Worm (Caenorhabditis elegans): ENCODE data around the gene Y39A1A.21.
"Not testable (repeated sequence)": the region's sequence is repeated elsewhere in the genome, so short reads cannot be mapped to it uniquely, and the experiment has no call there.

The Y39A1A.21 gene

ce11 chrIII:10750043-10750442, 43.2 kb upstream of the Y39A1A.21 start, which contains the start of gene enu-3.6:
TSS of gene enu-3.6 (plus strand) at chrIII:10750434.
- not testable (repeated sequence) for TF ChIP-seq unc-39 (tag; optimal IDR thresholded peaks at IDR 0.05); flh-1 (GFP tag; optimal IDR thresholded peaks at IDR 0.05); bed-3 (GFP tag; optimal IDR thresholded peaks at IDR 0.05)

DNA sequence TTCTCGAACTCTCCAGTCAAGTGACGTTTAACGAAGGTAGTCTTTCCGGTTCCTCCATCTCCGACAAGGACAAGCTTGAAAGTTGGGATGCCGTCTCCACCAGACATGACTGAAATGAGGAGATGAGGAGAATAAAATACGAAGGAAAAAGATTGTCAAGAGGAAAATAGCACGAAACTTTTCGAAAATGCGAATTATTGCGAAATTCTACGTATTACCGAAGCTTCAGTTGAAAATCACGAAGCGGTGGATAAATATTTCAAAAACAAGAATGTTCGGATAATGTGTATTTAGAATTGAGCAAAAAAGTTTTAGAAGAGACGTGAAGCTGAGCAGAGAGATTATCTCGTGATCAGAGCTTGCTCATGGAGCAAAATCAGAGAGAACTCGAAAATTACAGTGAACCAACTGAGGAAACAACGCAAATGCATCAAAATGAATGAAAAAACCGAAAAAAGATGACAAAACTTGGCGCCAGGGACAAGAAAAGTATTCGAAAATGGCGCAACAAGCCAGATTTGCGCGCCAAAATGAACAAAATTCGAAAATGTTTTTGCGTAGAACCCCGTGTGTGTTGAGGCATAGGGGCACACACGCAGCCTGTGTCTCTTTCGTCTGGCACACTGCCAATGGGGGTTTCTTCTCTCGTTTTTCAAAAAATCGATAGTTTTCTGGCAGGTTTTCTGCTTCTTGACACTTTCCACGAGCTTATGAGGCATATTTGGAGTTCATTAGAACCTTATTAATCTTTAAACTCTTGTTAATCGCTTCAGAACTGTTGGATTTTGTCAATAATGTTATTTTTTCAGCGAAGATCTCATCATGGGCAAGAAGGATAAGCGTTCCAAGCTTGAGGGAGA, 41.0 kb upstream of the Y39A1A.21 start, which contains the start of the genes ran-1 and dkc-1:
Gene ran-1 (minus strand): TSS at position 109 of the 860 bp plus-strand sequence.
Gene dkc-1 (plus strand): TSS at position 810 of the 860 bp plus-strand sequence.
- TF ChIP-seq mep-1 (tag; optimal IDR thresholded peaks at IDR 0.05) (peak; percentile 96), drap-1 (GFP tag; optimal IDR thresholded peaks at IDR 0.05) (no peak), flh-1 (GFP tag; optimal IDR thresholded peaks at IDR 0.05) (no peak), lin-13 (tag; optimal IDR thresholded peaks at IDR 0.05) (peak; percentile 32), unc-62 (GFP tag; optimal IDR thresholded peaks at IDR 0.05) (no peak), sptf-1 (tag; optimal IDR thresholded peaks at IDR 0.05) (peak; percentile 56), ces-1 (GFP tag; optimal IDR thresholded peaks at IDR 0.05) (peak; percentile 23), unc-39 (tag; optimal IDR thresholded peaks at IDR 0.05) (no peak), pha-4 (tag; optimal IDR thresholded peaks at IDR 0.05) (peak; percentile 64), nhr-237 (tag; optimal IDR thresholded peaks at IDR 0.05) (peak; percentile 45), nhr-2 (tag; optimal IDR thresholded peaks at IDR 0.05) (no peak), unc-120 (tag; optimal IDR thresholded peaks at IDR 0.05; ENCODE audit: poor library complexity, severe bottlenecking) (peak; percentile 64), M03D4.4 (tag; optimal IDR thresholded peaks at IDR 0.05) (peak; percentile 10), ceh-39 (tag; optimal IDR thresholded peaks at IDR 0.05) (peak; percentile 80), ceh-83 (GFP tag; optimal IDR thresholded peaks at IDR 0.05) (peak; percentile 13), mab-5 (tag; optimal IDR thresholded peaks at IDR 0.05) (no peak), ceh-43 (GFP tag; optimal IDR thresholded peaks at IDR 0.05) (no peak), mls-2 (tag; optimal IDR thresholded peaks at IDR 0.05) (no peak), lsy-2 (tag; optimal IDR thresholded peaks at IDR 0.05) (peak; percentile 55)

DNA sequence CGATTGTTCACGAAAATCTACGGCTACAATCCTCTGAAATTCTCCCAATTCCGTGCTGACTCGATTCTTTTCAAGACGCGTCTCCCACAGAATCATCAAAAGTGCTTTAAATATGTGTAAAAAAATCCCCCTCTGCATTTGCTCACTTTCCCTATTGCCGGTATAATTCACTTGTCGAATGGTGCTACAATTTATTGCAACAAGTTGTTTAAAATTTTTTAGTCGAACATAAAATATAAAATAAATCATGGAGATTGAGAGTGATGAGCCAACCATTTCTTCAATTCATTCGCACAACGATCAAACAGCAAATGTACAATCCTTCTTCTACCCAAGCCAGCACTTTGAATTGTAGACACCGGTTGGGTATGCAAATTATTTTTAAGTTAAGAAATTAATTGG, 39.6 kb upstream of the Y39A1A.21 start:
- TF ChIP-seq ceh-39 (tag; optimal IDR thresholded peaks at IDR 0.05) (no peak), unc-39 (tag; optimal IDR thresholded peaks at IDR 0.05) (no peak), bed-3 (GFP tag; optimal IDR thresholded peaks at IDR 0.05) (no peak), unc-62 (GFP tag; optimal IDR thresholded peaks at IDR 0.05) (no peak), elt-1 (tag; optimal IDR thresholded peaks at IDR 0.05; ENCODE audit: borderline replicate concordance, insufficient read depth) (no peak), ceh-43 (GFP tag; optimal IDR thresholded peaks at IDR 0.05) (no peak)

- no peak for TF ChIP-seq unc-120 (tag; optimal IDR thresholded peaks at IDR 0.05; ENCODE audit: poor library complexity, severe bottlenecking)
- TF ChIP-seq ham-2 (GFP tag; optimal IDR thresholded peaks at IDR 0.05): no peak
- no peak for TF ChIP-seq mls-2 (tag; optimal IDR thresholded peaks at IDR 0.05)
- TF ChIP-seq bed-3 (GFP tag; optimal IDR thresholded peaks at IDR 0.05): no peak
- TF ChIP-seq ztf-11 (tag; optimal IDR thresholded peaks at IDR 0.05): no peak
- peak; percentile 17 for TF ChIP-seq ces-1 (GFP tag; optimal IDR thresholded peaks at IDR 0.05)
- TF ChIP-seq sptf-1 (tag; optimal IDR thresholded peaks at IDR 0.05): no peak
- no peak for TF ChIP-seq flh-1 (GFP tag; optimal IDR thresholded peaks at IDR 0.05)
- no peak for TF ChIP-seq M03D4.4 (tag; optimal IDR thresholded peaks at IDR 0.05)
- no peak for TF ChIP-seq cnd-1 (tag; optimal IDR thresholded peaks at IDR 0.05)
- no peak for TF ChIP-seq nhr-76 (tag; optimal IDR thresholded peaks at IDR 0.05)
- TF ChIP-seq mab-5 (tag; optimal IDR thresholded peaks at IDR 0.05): no peak
- no peak for TF ChIP-seq sem-2 (GFP tag; optimal IDR thresholded peaks at IDR 0.05)
- peak; percentile 76 for TF ChIP-seq nhr-237 (tag; optimal IDR thresholded peaks at IDR 0.05)
- peak; percentile 70 for TF ChIP-seq lsy-2 (tag; optimal IDR thresholded peaks at IDR 0.05)
- TF ChIP-seq lin-13 (tag; optimal IDR thresholded peaks at IDR 0.05): peak; percentile 55
- TF ChIP-seq ceh-39 (tag; optimal IDR thresholded peaks at IDR 0.05): peak; percentile 60
- TF ChIP-seq hlh-1 (tag; optimal IDR thresholded peaks at IDR 0.05): peak; percentile 17
- TF ChIP-seq elt-3 (tag; optimal IDR thresholded peaks at IDR 0.05): no peak
- TF ChIP-seq nhr-28 (tag; optimal IDR thresholded peaks at IDR 0.05): no peak
- TF ChIP-seq unc-39 (tag; optimal IDR thresholded peaks at IDR 0.05): no peak
- TF ChIP-seq nhr-12 (tag; optimal IDR thresholded peaks at IDR 0.05): no peak
- no peak for TF ChIP-seq zip-8 (tag; optimal IDR thresholded peaks at IDR 0.05)
- TF ChIP-seq snpc-4 (tag; optimal IDR thresholded peaks at IDR 0.05): no peak
- TF ChIP-seq mep-1 (tag; optimal IDR thresholded peaks at IDR 0.05): peak; percentile 93
- TF ChIP-seq ceh-83 (GFP tag; optimal IDR thresholded peaks at IDR 0.05): peak; percentile 30
- peak; percentile 18 for TF ChIP-seq pha-4 (tag; optimal IDR thresholded peaks at IDR 0.05)
- no peak for TF ChIP-seq unc-62 (GFP tag; optimal IDR thresholded peaks at IDR 0.05)
- TF ChIP-seq blmp-1 (tag; optimal IDR thresholded peaks at IDR 0.05): no peak
- TF ChIP-seq lin-32 (GFP tag; optimal IDR thresholded peaks at IDR 0.05): no peak
- TF ChIP-seq drap-1 (GFP tag; optimal IDR thresholded peaks at IDR 0.05): peak; percentile 28
Measured at ce11 chrIII:10742382-10742860, 35.6 kb upstream of the Y39A1A.21 start, which contains the start of the genes tbb-1 and rib-2. TSS of gene tbb-1 (minus strand) at chrIII:10742432. TSS of gene rib-2 (plus strand) at chrIII:10742810.

Data from whole organism, mixed stage, embryonic.